ENCODE assay signal across 2 fruit fly cellular contexts in the genomic region with DNA sequence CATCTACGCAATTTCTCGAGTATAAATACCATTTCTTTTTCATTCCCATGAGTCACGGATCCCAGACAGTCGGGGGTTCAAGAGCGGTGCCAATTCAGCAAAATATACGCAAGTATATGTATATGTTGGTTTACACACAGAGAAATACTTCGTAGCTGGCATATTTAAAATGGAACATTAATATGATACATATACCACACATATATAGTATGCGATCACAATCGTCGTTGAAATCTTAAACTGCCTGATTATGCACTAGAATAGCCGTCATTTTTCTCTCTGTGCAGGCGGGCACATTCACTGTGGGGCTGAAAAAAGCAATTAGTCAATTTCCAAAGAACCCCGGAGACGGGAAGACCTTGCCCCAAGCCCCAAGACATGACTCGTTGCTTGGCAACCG.
TF ChIP-seq lines count a peak whose summit lies in the region.

No protein-coding gene starts in this region.

TF ChIP-seq in whole organism, embryonic, 481 proteins besides CTCF, POLR2A, EP300 and RAD21 (continued from another document and continues in another):
- peak; percentile 80 for TF ChIP-seq CG9215 (GFP tag; IDR thresholded peaks at IDR 0.05; lab: Robert Waterston, UW)
- peak; percentile 52 for TF ChIP-seq HmgZ (tag; optimal IDR thresholded peaks at IDR 0.05; lab: Kevin White, UChicago)
- TF ChIP-seq CG1024 (GFP tag; IDR thresholded peaks at IDR 0.05; lab: Robert Waterston, UW): peak; percentile 76
- TF ChIP-seq Adf1 (GFP tag; IDR thresholded peaks at IDR 0.05; lab: Robert Waterston, UW): peak; percentile 57; the same call in 1 of the 2 replicates
- TF ChIP-seq CG1602 (GFP tag; optimal IDR thresholded peaks at IDR 0.05; lab: Kevin White, UChicago): peak; percentile 52
- TF ChIP-seq Myb (GFP tag; optimal IDR thresholded peaks at IDR 0.05; lab: Kevin White, UChicago): peak; percentile 38
- no peak for TF ChIP-seq crp (GFP tag; optimal IDR thresholded peaks at IDR 0.05; lab: Kevin White, UChicago)
- peak; percentile 57 for TF ChIP-seq CG17385 (GFP tag; optimal IDR thresholded peaks at IDR 0.05; lab: Kevin White, UChicago)
- TF ChIP-seq Sry-β (GFP tag; optimal IDR thresholded peaks at IDR 0.05; lab: Kevin White, UChicago): no peak
- no peak for TF ChIP-seq salm (tag; optimal IDR thresholded peaks at IDR 0.05; lab: Kevin White, UChicago)
- TF ChIP-seq Hmx (GFP tag; optimal IDR thresholded peaks at IDR 0.05; lab: Kevin White, UChicago): no peak
- no peak for TF ChIP-seq CG17186 (GFP tag; optimal IDR thresholded peaks at IDR 0.05; lab: Kevin White, UChicago)
- no peak for TF ChIP-seq CG34224 (GFP tag; IDR thresholded peaks at IDR 0.05; lab: Robert Waterston, UW; ENCODE audit: partially characterized antibody)
- TF ChIP-seq pita (GFP tag; optimal IDR thresholded peaks at IDR 0.05; lab: Kevin White, UChicago): no peak
- peak; percentile 36 for TF ChIP-seq tap (tag; optimal IDR thresholded peaks at IDR 0.05; lab: Kevin White, UChicago)
- TF ChIP-seq eve (GFP tag; optimal IDR thresholded peaks at IDR 0.05; lab: Kevin White, UChicago): no peak
- TF ChIP-seq mirr (GFP tag; optimal IDR thresholded peaks at IDR 0.05; lab: Kevin White, UChicago): peak; percentile 49
- TF ChIP-seq Dll (GFP tag; IDR thresholded peaks at IDR 0.05; lab: Robert Waterston, UW; ENCODE audit: partially characterized antibody): no peak
- TF ChIP-seq Ptx1 (GFP tag; IDR thresholded peaks at IDR 0.05; lab: Robert Waterston, UW): peak; percentile 80
- peak; percentile 73 for TF ChIP-seq CG13894 (tag; optimal IDR thresholded peaks at IDR 0.05; lab: Kevin White, UChicago)
- peak; percentile 60 for TF ChIP-seq Ravus (GFP tag; IDR thresholded peaks at IDR 0.05; lab: Robert Waterston, UW)
- TF ChIP-seq E2f1 (GFP tag; IDR thresholded peaks at IDR 0.05; lab: Robert Waterston, UW): peak; percentile 79
- peak; percentile 75 for TF ChIP-seq bcd (GFP tag; optimal IDR thresholded peaks at IDR 0.05; lab: Kevin White, UChicago)
- TF ChIP-seq CG8388 (GFP tag; optimal IDR thresholded peaks at IDR 0.05; lab: Kevin White, UChicago): peak; percentile 47
- peak; percentile 43 for TF ChIP-seq CG15011 (GFP tag; optimal IDR thresholded peaks at IDR 0.05; lab: Kevin White, UChicago)
- peak; percentile 51 for TF ChIP-seq tx (GFP tag; optimal IDR thresholded peaks at IDR 0.05; lab: Kevin White, UChicago)
- TF ChIP-seq nau (GFP tag; optimal IDR thresholded peaks at IDR 0.05; lab: Kevin White, UChicago): peak; percentile 48
- TF ChIP-seq CG4617 (GFP tag; optimal IDR thresholded peaks at IDR 0.05; lab: Kevin White, UChicago; ENCODE audit: borderline replicate concordance): no peak
- TF ChIP-seq CG31388 (GFP tag; optimal IDR thresholded peaks at IDR 0.05; lab: Kevin White, UChicago): no peak
- TF ChIP-seq Trl (optimal IDR thresholded peaks at IDR 0.05; lab: Kevin White, UChicago): no peak
- TF ChIP-seq Trl (GFP tag; optimal IDR thresholded peaks at IDR 0.05; lab: Kevin White, UChicago): peak; percentile 32
- TF ChIP-seq CG18476 (GFP tag; optimal IDR thresholded peaks at IDR 0.05; lab: Kevin White, UChicago): peak; percentile 52
- no peak for TF ChIP-seq CG17912 (GFP tag; optimal IDR thresholded peaks at IDR 0.05; lab: Kevin White, UChicago)
- peak; percentile 83 for TF ChIP-seq CG3281 (GFP tag; optimal IDR thresholded peaks at IDR 0.05; lab: Kevin White, UChicago)
- peak; percentile 82 for TF ChIP-seq ranshi (GFP tag; IDR thresholded peaks at IDR 0.05; lab: Robert Waterston, UW)
- peak; percentile 68 for TF ChIP-seq CG11696 (GFP tag; IDR thresholded peaks at IDR 0.05; lab: Robert Waterston, UW)
- TF ChIP-seq CG1647 (GFP tag; optimal IDR thresholded peaks at IDR 0.05; lab: Kevin White, UChicago): peak; percentile 37
- no peak for TF ChIP-seq CG2202 (tag; optimal IDR thresholded peaks at IDR 0.05; lab: Kevin White, UChicago)
- TF ChIP-seq CG6813 (GFP tag; optimal IDR thresholded peaks at IDR 0.05; lab: Kevin White, UChicago): peak; percentile 69
- no peak for TF ChIP-seq kni (GFP tag; optimal IDR thresholded peaks at IDR 0.05; lab: Kevin White, UChicago)
- peak; percentile 58 for TF ChIP-seq CG10979 (tag; optimal IDR thresholded peaks at IDR 0.05; lab: Kevin White, UChicago)
- peak; percentile 85 for TF ChIP-seq CG18599 (GFP tag; optimal IDR thresholded peaks at IDR 0.05; lab: Kevin White, UChicago)
- peak; percentile 43 for TF ChIP-seq CG10267 (tag; optimal IDR thresholded peaks at IDR 0.05; lab: Kevin White, UChicago)
- no peak for TF ChIP-seq MTF-1 (GFP tag; optimal IDR thresholded peaks at IDR 0.05; lab: Kevin White, UChicago; ENCODE audit: borderline replicate concordance)
- no peak for TF ChIP-seq bbx (GFP tag; IDR thresholded peaks at IDR 0.05; lab: Robert Waterston, UW; ENCODE audit: partially characterized antibody)
- peak; percentile 70 for TF ChIP-seq CG12155 (GFP tag; optimal IDR thresholded peaks at IDR 0.05; lab: Kevin White, UChicago)
- peak; percentile 53 for TF ChIP-seq CrebB (tag; optimal IDR thresholded peaks at IDR 0.05; lab: Kevin White, UChicago)
- no peak for TF ChIP-seq Dad (GFP tag; optimal IDR thresholded peaks at IDR 0.05; lab: Kevin White, UChicago)
- no peak for TF ChIP-seq cg (GFP tag; optimal IDR thresholded peaks at IDR 0.05; lab: Kevin White, UChicago)
- peak; percentile 88 for TF ChIP-seq CG14014 (GFP tag; IDR thresholded peaks at IDR 0.05; lab: Robert Waterston, UW)
- TF ChIP-seq D19B (GFP tag; optimal IDR thresholded peaks at IDR 0.05; lab: Kevin White, UChicago): peak; percentile 44
- peak; percentile 51 for TF ChIP-seq Abd-B (GFP tag; optimal IDR thresholded peaks at IDR 0.05; lab: Kevin White, UChicago)
- peak; percentile 57 for TF ChIP-seq CG8089 (GFP tag; optimal IDR thresholded peaks at IDR 0.05; lab: Kevin White, UChicago)
- TF ChIP-seq pum (GFP tag; optimal IDR thresholded peaks at IDR 0.05; lab: Kevin White, UChicago): no peak
- TF ChIP-seq croc (GFP tag; conservative IDR thresholded peaks at IDR 0.05; lab: Robert Waterston, UW): peak; percentile 23; the same call in 2 of the 3 replicates
- peak; percentile 59; the same call in 1 of the 2 replicates for TF ChIP-seq seq (GFP tag; IDR thresholded peaks at IDR 0.05; lab: Robert Waterston, UW)
- peak; percentile 62 for TF ChIP-seq CG10543 (GFP tag; optimal IDR thresholded peaks at IDR 0.05; lab: Kevin White, UChicago)
- TF ChIP-seq Six4 (GFP tag; optimal IDR thresholded peaks at IDR 0.05; lab: Kevin White, UChicago): peak; percentile 13
- no peak for TF ChIP-seq usp (GFP tag; optimal IDR thresholded peaks at IDR 0.05; lab: Kevin White, UChicago)
- peak; percentile 29 for TF ChIP-seq dm (GFP tag; optimal IDR thresholded peaks at IDR 0.05; lab: Kevin White, UChicago)
- no peak for TF ChIP-seq pan (optimal IDR thresholded peaks at IDR 0.05; lab: Kevin White, UChicago)
- TF ChIP-seq pan (GFP tag; optimal IDR thresholded peaks at IDR 0.05 in 1 of 2, IDR thresholded peaks at IDR 0.05 in 1 of 2): peak in 1 of 2 experiments; percentile 83
- TF ChIP-seq chm (GFP tag; IDR thresholded peaks at IDR 0.05; lab: Robert Waterston, UW): peak; percentile 70

TF ChIP-seq in whole organism, prepupa, 60 proteins besides CTCF, POLR2A, EP300 and RAD21 (continued from another document):
- TF ChIP-seq CG10631 (GFP tag; optimal IDR thresholded peaks at IDR 0.05; lab: Kevin White, UChicago) (peak; percentile 95), Hr4 (GFP tag; optimal IDR thresholded peaks at IDR 0.05; lab: Kevin White, UChicago) (peak; percentile 91), spab (GFP tag; optimal IDR thresholded peaks at IDR 0.05; lab: Kevin White, UChicago) (peak; percentile 94), dsx (GFP tag; optimal IDR thresholded peaks at IDR 0.05; lab: Kevin White, UChicago; ENCODE audit: poor library complexity, severe bottlenecking) (peak; percentile 93), net (GFP tag; optimal IDR thresholded peaks at IDR 0.05; lab: Kevin White, UChicago) (peak; percentile 95), Blimp-1 (GFP tag; optimal IDR thresholded peaks at IDR 0.05; lab: Kevin White, UChicago) (peak; percentile 91), CG1621 (tag; optimal IDR thresholded peaks at IDR 0.05; lab: Kevin White, UChicago) (peak; percentile 95), CG10669 (GFP tag; optimal IDR thresholded peaks at IDR 0.05; lab: Kevin White, UChicago) (peak; percentile 96), fd59A (GFP tag; optimal IDR thresholded peaks at IDR 0.05; lab: Kevin White, UChicago) (peak; percentile 94)
TF ChIP-seq in whole organism, prepupa: peak in this region for 60.
